Worm (Caenorhabditis elegans) whole organism, L1 larva: Measurements from ENCODE around the gene fars-3.

Experiments used
- C16A3.4 ChIP-seq: fragments of 150-350 bp; optimal IDR thresholded peaks from 2 replicates; lab custom pipeline; 2014; ENCODE audit warnings: missing biosample characterization, missing genetic modification characterization
- aha-1 ChIP-seq: fragments of 150-350 bp; optimal IDR thresholded peaks from 2 replicates; lab custom pipeline; 2014; ENCODE audit warnings: missing biosample characterization, missing genetic modification characterization
- ama-1 ChIP-seq: fragments of 150-350 bp; optimal IDR thresholded peaks from 2 replicates; lab custom pipeline; 2014
- blmp-1 ChIP-seq: fragments of 150-350 bp; optimal IDR thresholded peaks from 2 replicates; lab custom pipeline; 2014; ENCODE audit warnings: missing biosample characterization, missing genetic modification characterization
- ceh-8 ChIP-seq: fragments of 200-800 bp; sonication (Bioruptor generic); optimal IDR thresholded peaks from 2 replicates; lab custom pipeline; 2018; ENCODE audit warnings: mild to moderate bottlenecking, missing genetic modification characterization, moderate library complexity, missing compliant biosample characterization
- dpl-1 ChIP-seq, 3 experiments: fragments of 150-350 bp in 2 of 3; sonication (generic microtip) in 1 of 3; optimal IDR thresholded peaks; 2 replicates each; lab custom pipeline; 2014 to 2017; ENCODE audit warnings: missing biosample characterization in 3 of 3, missing genetic modification characterization in 3 of 3, missing genetic modification reagents in 3 of 3
- efl-1 ChIP-seq, 4 experiments: fragments of 150-350 bp; optimal IDR thresholded peaks in 3 of 4; peaks in 1 of 4; 1 replicate in 1 of 4; 2 replicates in 3 of 4; lab custom pipeline; 2014; ENCODE audit warnings: missing biosample characterization in 2 of 4, missing genetic modification characterization in 2 of 4, missing genetic modification reagents in 2 of 4
- egl-13 ChIP-seq: sonication (generic microtip); optimal IDR thresholded peaks from 2 replicates; lab custom pipeline; 2016; ENCODE audit warnings: missing genotype, missing genetic modification reagents, missing genetic modification characterization, missing compliant biosample characterization
- elt-2 ChIP-seq: sonication (generic microtip); optimal IDR thresholded peaks from 2 replicates; lab custom pipeline; 2016; ENCODE audit warnings: missing genetic modification characterization, mild to moderate bottlenecking, inconsistent platforms, missing compliant biosample characterization, missing genetic modification reagents
- ets-5 ChIP-seq: fragments of 200-800 bp; sonication (Bioruptor generic); IDR thresholded peaks from 2 replicates; pipeline ENCODE4 v1.3.6; 2022; ENCODE audit warnings: missing genetic modification characterization, missing compliant biosample characterization
- fkh-10 ChIP-seq: sonication (generic microtip); optimal IDR thresholded peaks from 2 replicates; lab custom pipeline; 2017; ENCODE audit warnings: missing biosample characterization, missing genetic modification reagents, missing genetic modification characterization
- fkh-4 ChIP-seq: sonication (generic microtip); optimal IDR thresholded peaks from 2 replicates; lab custom pipeline; 2016; ENCODE audit warnings: missing compliant biosample characterization, missing genetic modification characterization, borderline replicate concordance
- fkh-8 ChIP-seq: sonication (generic microtip); optimal IDR thresholded peaks from 2 replicates; lab custom pipeline; 2016; ENCODE audit warnings: mild to moderate bottlenecking, missing genetic modification characterization, missing compliant biosample characterization
- fos-1 ChIP-seq: fragments of 150-350 bp; optimal IDR thresholded peaks from 2 replicates; lab custom pipeline; 2014; ENCODE audit warnings: missing biosample characterization, missing genetic modification characterization
- grh-1 ChIP-seq: fragments of 200-800 bp; sonication (Bioruptor generic); IDR thresholded peaks from 2 replicates; pipeline ENCODE4 v1.3.6; 2022; ENCODE audit warnings: missing genetic modification reagents, missing genetic modification characterization, missing compliant biosample characterization
- irx-1 ChIP-seq: sonication (generic microtip); optimal IDR thresholded peaks from 2 replicates; lab custom pipeline; 2016; ENCODE audit warnings: missing genetic modification characterization, missing compliant biosample characterization
- jun-1 ChIP-seq: fragments of 150-350 bp; optimal IDR thresholded peaks from 2 replicates; lab custom pipeline; 2014; ENCODE audit warnings: missing biosample characterization, missing genetic modification reagents, missing genetic modification characterization
- lin-14 ChIP-seq: fragments of 200-800 bp; sonication (Bioruptor generic); optimal IDR thresholded peaks from 2 replicates; lab custom pipeline; 2018; ENCODE audit warnings: mild to moderate bottlenecking, missing genetic modification characterization, moderate library complexity, missing compliant biosample characterization
- lin-15B ChIP-seq: fragments of 150-350 bp; sonication (generic microtip); optimal IDR thresholded peaks from 3 replicates; lab custom pipeline; 2014; ENCODE audit warnings: missing biosample characterization, missing genetic modification characterization
- lin-35 ChIP-seq, 2 experiments: fragments of 150-350 bp; optimal IDR thresholded peaks; 2 replicates each; lab custom pipeline; 2014; ENCODE audit warnings: missing biosample characterization in 2 of 2, missing genetic modification characterization in 2 of 2, missing genetic modification reagents in 2 of 2
- lin-39 ChIP-seq: fragments of 150-350 bp; optimal IDR thresholded peaks from 2 replicates; lab custom pipeline; 2014; ENCODE audit warnings: missing biosample characterization, missing genetic modification reagents, missing genetic modification characterization
- lir-3 ChIP-seq: sonication (generic microtip); optimal IDR thresholded peaks from 2 replicates; lab custom pipeline; 2016; ENCODE audit warnings: mild to moderate bottlenecking, missing genetic modification characterization, moderate library complexity, missing compliant biosample characterization; ENCODE audit not compliant: poor library complexity
- lsy-2 ChIP-seq, 2 experiments: fragments of 150-350 bp; optimal IDR thresholded peaks; 2 replicates each; lab custom pipeline; 2014; ENCODE audit warnings: missing biosample characterization in 2 of 2, missing genetic modification characterization in 2 of 2
- mab-9 ChIP-seq: fragments of 200-800 bp; sonication (Bioruptor generic); IDR thresholded peaks from 2 replicates; pipeline ENCODE4 v1.3.6; 2022; ENCODE audit warnings: missing genetic modification reagents, missing genetic modification characterization, missing compliant biosample characterization
- mep-1 ChIP-seq: fragments of 150-350 bp; optimal IDR thresholded peaks from 2 replicates; lab custom pipeline; 2014; ENCODE audit warnings: missing biosample characterization, missing genetic modification characterization
- nhr-19 ChIP-seq: fragments of 200-800 bp; sonication (Bioruptor generic); conservative IDR thresholded peaks from 2 replicates; pipeline ENCODE4 v1.3.6; 2022; ENCODE audit warnings: missing genetic modification characterization, missing compliant biosample characterization
- nhr-20 ChIP-seq: sonication (generic microtip); optimal IDR thresholded peaks from 2 replicates; lab custom pipeline; 2016; ENCODE audit warnings: mild to moderate bottlenecking, missing genetic modification characterization, missing compliant biosample characterization
- nhr-237 ChIP-seq: fragments of 150-350 bp; optimal IDR thresholded peaks from 2 replicates; lab custom pipeline; 2014; ENCODE audit warnings: missing biosample characterization, missing genetic modification characterization
- nhr-71 ChIP-seq: sonication (generic microtip); optimal IDR thresholded peaks from 2 replicates; lab custom pipeline; 2016; ENCODE audit warnings: mild to moderate bottlenecking, missing genetic modification characterization, moderate library complexity, missing compliant biosample characterization
- nhr-76 ChIP-seq: sonication (generic microtip); optimal IDR thresholded peaks from 2 replicates; lab custom pipeline; 2017; ENCODE audit warnings: missing biosample characterization, missing genetic modification characterization
- nhr-77 ChIP-seq: fragments of 150-350 bp; optimal IDR thresholded peaks from 2 replicates; lab custom pipeline; 2014; ENCODE audit warnings: missing biosample characterization, missing genetic modification characterization
- nhr-85 ChIP-seq: sonication (generic microtip); peaks from one replicate; lab custom pipeline; 2016; ENCODE audit warnings: missing genetic modification characterization, inconsistent platforms, missing compliant biosample characterization
- nhr-90 ChIP-seq: sonication (generic microtip); optimal IDR thresholded peaks from 2 replicates; lab custom pipeline; 2016; ENCODE audit warnings: mild to moderate bottlenecking, missing genetic modification characterization, missing compliant biosample characterization; ENCODE audit not compliant: poor library complexity
- pax-3 ChIP-seq: fragments of 200-800 bp; sonication (Bioruptor generic); optimal IDR thresholded peaks from 2 replicates; lab custom pipeline; 2018; ENCODE audit warnings: mild to moderate bottlenecking, missing genetic modification characterization, moderate library complexity, missing compliant biosample characterization
- skn-1 ChIP-seq: fragments of 150-350 bp; optimal IDR thresholded peaks from 2 replicates; lab custom pipeline; 2014; ENCODE audit warnings: missing biosample characterization, missing genetic modification characterization
- snu-23 ChIP-seq: sonication (generic microtip); optimal IDR thresholded peaks from 2 replicates; lab custom pipeline; 2016; ENCODE audit warnings: missing genetic modification characterization, missing compliant biosample characterization
- tbx-2 ChIP-seq: sonication (generic microtip); optimal IDR thresholded peaks from 2 replicates; lab custom pipeline; 2016; ENCODE audit warnings: missing genetic modification characterization, missing compliant biosample characterization
- vab-15 ChIP-seq: sonication (generic microtip); optimal IDR thresholded peaks from 2 replicates; lab custom pipeline; 2017; ENCODE audit warnings: missing genotype, mild to moderate bottlenecking, missing genetic modification characterization, missing compliant biosample characterization
- xbp-1 ChIP-seq: sonication (generic microtip); optimal IDR thresholded peaks from 2 replicates; lab custom pipeline; 2016; ENCODE audit warnings: missing genetic modification characterization, missing compliant biosample characterization
- zag-1 ChIP-seq: fragments of 150-350 bp; optimal IDR thresholded peaks from 2 replicates; lab custom pipeline; 2014; ENCODE audit warnings: missing biosample characterization, missing genetic modification characterization
- zip-4 ChIP-seq: fragments of 200-800 bp; sonication (Bioruptor generic); optimal IDR thresholded peaks from 2 replicates; lab custom pipeline; 2018; ENCODE audit warnings: mild to moderate bottlenecking, missing genetic modification characterization, moderate library complexity, missing compliant biosample characterization
- ztf-11 ChIP-seq, 2 experiments: sonication (generic microtip); optimal IDR thresholded peaks; 2 replicates each; lab custom pipeline; 2016 to 2017; ENCODE audit warnings: missing genetic modification characterization in 2 of 2, missing biosample characterization in 1 of 2, missing compliant biosample characterization in 1 of 2
- ztf-4 ChIP-seq: fragments of 150-350 bp; optimal IDR thresholded peaks from 2 replicates; lab custom pipeline; 2014; ENCODE audit warnings: missing biosample characterization, missing genetic modification characterization

The fars-3 gene

DNA sequence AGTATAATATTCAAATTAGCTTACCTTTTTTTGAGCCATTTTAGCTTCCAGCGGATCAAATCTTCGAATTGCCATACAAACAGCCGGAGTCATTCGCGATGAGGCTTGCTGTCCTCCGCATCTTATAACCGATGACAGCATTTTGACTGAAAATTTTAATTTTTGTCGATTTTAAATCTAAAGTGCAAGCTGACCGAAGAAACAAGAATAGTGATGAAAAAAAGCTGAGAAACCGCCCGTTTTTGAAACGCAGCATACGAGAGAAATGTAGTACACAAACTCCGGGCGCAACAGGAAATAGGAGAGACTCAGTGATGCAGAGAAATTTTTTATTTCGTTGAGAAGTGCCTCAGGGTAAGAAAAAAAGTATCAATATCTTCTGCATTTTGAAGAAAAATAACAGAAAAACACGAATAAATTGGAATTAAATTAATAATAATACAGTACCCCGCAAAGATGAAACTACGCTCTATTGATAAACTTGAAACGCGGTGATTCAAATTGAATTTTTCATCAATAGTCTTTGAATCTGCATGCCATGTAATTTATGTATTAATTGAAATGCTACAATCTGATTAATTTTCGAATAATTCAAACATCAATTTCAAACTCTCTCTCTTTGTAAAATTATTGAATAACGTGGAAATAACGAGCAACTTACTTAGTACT is 18.6 kb downstream of the fars-3 start (continued):
- peak; percentile 56 to 93 for TF ChIP-seq lsy-2 (tag; optimal IDR thresholded peaks at IDR 0.05; lab: Kevin White, UChicago)
- TF ChIP-seq ama-1 (lab: Kevin White, UChicago), result no peak
- TF ChIP-seq, all 84 proteins: peak for 15

DNA sequence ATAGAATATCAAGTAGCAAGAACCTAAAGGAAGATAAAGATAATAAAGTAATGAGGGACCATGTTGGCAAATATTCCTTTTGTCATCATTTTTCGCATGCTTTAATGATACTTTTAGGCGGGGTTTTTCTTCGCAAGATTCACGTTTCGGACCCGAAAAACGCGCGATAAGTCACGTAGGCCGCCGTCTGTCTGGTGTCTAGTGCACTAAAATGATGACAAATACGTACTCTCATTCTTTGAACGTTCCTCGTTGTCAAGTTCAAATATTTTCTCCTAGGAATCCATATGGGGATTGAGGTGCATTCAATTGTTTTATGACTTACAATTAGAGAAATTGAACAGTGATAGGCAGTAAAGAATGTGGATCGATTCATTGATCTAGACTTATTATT is 19.1 kb downstream of the fars-3 start, which contains the start of gene taap-1:
taap-1 (minus strand) TSS at position 79 of the 394 bp plus-strand sequence.
- TF ChIP-seq zip-4 (GFP tag; lab: Kevin White, UChicago), result no peak
- TF ChIP-seq irx-1 (tag; lab: Kevin White, UChicago), result no peak
- peak; percentile 53 for TF ChIP-seq snu-23 (GFP tag; lab: Kevin White, UChicago)
- no peak for TF ChIP-seq lin-15B
- no peak for TF ChIP-seq nhr-76 (tag; lab: Kevin White, UChicago)
- peak; percentile 49 for TF ChIP-seq nhr-19 (GFP tag; lab: Robert Waterston, UW)
- TF ChIP-seq lsy-2 (tag; optimal IDR thresholded peaks at IDR 0.05; lab: Kevin White, UChicago), result no peak
- peak; percentile 27 for TF ChIP-seq nhr-71
- no peak for TF ChIP-seq nhr-237 (tag; lab: Kevin White, UChicago)
- TF ChIP-seq tbx-2 (tag; lab: Kevin White, UChicago), result no peak
- TF ChIP-seq blmp-1 (tag; lab: Kevin White, UChicago), result peak; percentile 20
- TF ChIP-seq skn-1 (tag; lab: Kevin White, UChicago), result peak; percentile 97
- TF ChIP-seq aha-1 (tag; lab: Kevin White, UChicago), result peak; percentile 79
- no peak for TF ChIP-seq fkh-10 (GFP tag; lab: Kevin White, UChicago)
- TF ChIP-seq pax-3 (tag; lab: Kevin White, UChicago), result no peak
- no peak for TF ChIP-seq efl-1 (optimal IDR thresholded peaks at IDR 0.05; lab: Kevin White, UChicago)
- peak in 1 of 2 experiments; percentile 46 for TF ChIP-seq efl-1 (GFP tag; optimal IDR thresholded peaks at IDR 0.05 in 1 of 2; lab: Kevin White, UChicago)
- no peak for TF ChIP-seq xbp-1 (tag; lab: Kevin White, UChicago)
- TF ChIP-seq lin-14 (GFP tag; lab: Kevin White, UChicago), result peak; percentile 79
- no peak for TF ChIP-seq egl-13 (tag; lab: Kevin White, UChicago)
- TF ChIP-seq lin-39 (tag; lab: Kevin White, UChicago), result no peak
- TF ChIP-seq mab-9, result no peak
- no peak for TF ChIP-seq lir-3 (tag; lab: Kevin White, UChicago)
- TF ChIP-seq zag-1 (tag; lab: Kevin White, UChicago), result no peak
- no peak for TF ChIP-seq vab-15 (tag; lab: Kevin White, UChicago)
- TF ChIP-seq grh-1, result no peak
- no peak for TF ChIP-seq fos-1
- no peak for TF ChIP-seq ceh-8 (GFP tag; lab: Kevin White, UChicago)
- TF ChIP-seq nhr-20 (tag; lab: Kevin White, UChicago), result peak; percentile 50
- TF ChIP-seq fkh-8, result peak; percentile 54

DNA sequence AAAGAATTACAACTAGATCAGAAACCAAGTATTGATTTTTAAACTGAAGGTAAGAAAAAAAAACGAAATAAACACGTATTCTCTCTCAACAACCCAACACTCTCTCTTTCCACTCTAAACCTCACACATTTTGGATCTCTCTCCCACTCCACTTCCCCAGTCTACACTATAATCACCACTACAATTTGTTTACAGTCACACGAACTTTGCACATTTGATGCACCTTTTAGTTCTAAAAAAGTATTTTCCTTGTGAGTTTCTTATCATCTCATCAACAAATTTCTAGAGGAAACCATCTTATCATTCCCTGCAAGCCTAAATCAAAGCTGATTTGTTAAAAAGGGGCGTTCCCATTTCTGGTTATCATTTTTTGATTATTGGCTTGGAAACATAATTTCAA is 19.9 kb downstream of the fars-3 start:
- TF ChIP-seq nhr-90 (tag; lab: Kevin White, UChicago) (peak; percentile 19), lsy-2 (tag; optimal IDR thresholded peaks at IDR 0.05; lab: Kevin White, UChicago) (peak in 1 of 2 experiments; percentile 31), C16A3.4 (tag; lab: Kevin White, UChicago) (peak; percentile 19), nhr-20 (tag; lab: Kevin White, UChicago) (peak; percentile 67), dpl-1 (GFP tag; optimal IDR thresholded peaks at IDR 0.05; lab: Kevin White, UChicago) (peak in 1 of 3 experiments; percentile 3), ets-5 (GFP tag; lab: Robert Waterston, UW) (no peak), ztf-4 (tag; lab: Kevin White, UChicago) (peak; percentile 16), fkh-4 (tag; lab: Kevin White, UChicago) (no peak), ztf-11 (tag; optimal IDR thresholded peaks at IDR 0.05; lab: Kevin White, UChicago) (no peak), elt-2 (peak; percentile 90), blmp-1 (tag; lab: Kevin White, UChicago) (peak; percentile 31), nhr-77 (tag; lab: Kevin White, UChicago) (no peak), lin-35 (GFP tag; optimal IDR thresholded peaks at IDR 0.05; lab: Kevin White, UChicago) (peak in 1 of 2 experiments; percentile 46), nhr-71 (peak; percentile 38), jun-1 (tag; lab: Kevin White, UChicago) (peak; percentile 53), snu-23 (GFP tag; lab: Kevin White, UChicago) (peak; percentile 59), lin-14 (GFP tag; lab: Kevin White, UChicago) (peak; percentile 40), ama-1 (lab: Kevin White, UChicago) (no peak), mep-1 (tag; lab: Kevin White, UChicago) (no peak), nhr-85 (tag; lab: Kevin White, UChicago) (peak; percentile 50)
- TF ChIP-seq, all 84 proteins: peak for 14
